Fruit fly (Drosophila melanogaster): ENCODE results near the gene Proc.

The Proc gene

dm6 chr2L:7871332-7871731, at the start of gene Proc:
Gene Proc (minus strand): TSS chr2L:7871432.
- TF ChIP-seq pan (optimal IDR thresholded peaks at IDR 0.05) (no peak), usp (GFP tag; optimal IDR thresholded peaks at IDR 0.05) (no peak), CG8478 (optimal IDR thresholded peaks at IDR 0.05) (no peak), Dll (optimal IDR thresholded peaks at IDR 0.05) (no peak)

- TF ChIP-seq Dll (optimal IDR thresholded peaks at IDR 0.05) (no peak), pan (optimal IDR thresholded peaks at IDR 0.05) (no peak), EcR (GFP tag; optimal IDR thresholded peaks at IDR 0.05) (no peak), CG8478 (optimal IDR thresholded peaks at IDR 0.05) (no peak), psq (optimal IDR thresholded peaks at IDR 0.05) (no peak), usp (GFP tag; optimal IDR thresholded peaks at IDR 0.05) (no peak)
Measured at dm6 chr2L:7920590-7920989, 49.4 kb upstream of the Proc start.

- TF ChIP-seq pan (optimal IDR thresholded peaks at IDR 0.05) (no peak), Dll (optimal IDR thresholded peaks at IDR 0.05) (no peak), psq (optimal IDR thresholded peaks at IDR 0.05) (no peak), EcR (GFP tag; optimal IDR thresholded peaks at IDR 0.05) (no peak), usp (GFP tag; optimal IDR thresholded peaks at IDR 0.05) (no peak), CG8478 (optimal IDR thresholded peaks at IDR 0.05) (no peak)
Measured at dm6 chr2L:7918770-7919169, 47.5 kb upstream of the Proc start.

dm6 chr2L:7916368-7916767, 45.1 kb upstream of the Proc start:
- TF ChIP-seq psq (optimal IDR thresholded peaks at IDR 0.05): no peak
- TF ChIP-seq Dll (optimal IDR thresholded peaks at IDR 0.05): no peak
- TF ChIP-seq pan (optimal IDR thresholded peaks at IDR 0.05): no peak
- no peak for TF ChIP-seq EcR (GFP tag; optimal IDR thresholded peaks at IDR 0.05)
- TF ChIP-seq usp (GFP tag; optimal IDR thresholded peaks at IDR 0.05): no peak
- no peak for TF ChIP-seq CG8478 (optimal IDR thresholded peaks at IDR 0.05)

dm6 chr2L:7914948-7915549, 43.8 kb upstream of the Proc start:
- TF ChIP-seq Dll (optimal IDR thresholded peaks at IDR 0.05) (no peak), EcR (GFP tag; optimal IDR thresholded peaks at IDR 0.05) (no peak), usp (GFP tag; optimal IDR thresholded peaks at IDR 0.05) (no peak), CG8478 (optimal IDR thresholded peaks at IDR 0.05) (no peak)

- TF ChIP-seq pan (optimal IDR thresholded peaks at IDR 0.05) (no peak), CG8478 (optimal IDR thresholded peaks at IDR 0.05) (no peak), EcR (GFP tag; optimal IDR thresholded peaks at IDR 0.05) (no peak), usp (GFP tag; optimal IDR thresholded peaks at IDR 0.05) (no peak), psq (optimal IDR thresholded peaks at IDR 0.05) (no peak), Dll (optimal IDR thresholded peaks at IDR 0.05) (no peak)
Measured at dm6 chr2L:7912878-7913277, 41.6 kb upstream of the Proc start.

dm6 chr2L:7911209-7911859, 40.1 kb upstream of the Proc start:
- TF ChIP-seq pan (optimal IDR thresholded peaks at IDR 0.05): no peak
- no peak for TF ChIP-seq Dll (optimal IDR thresholded peaks at IDR 0.05)
- TF ChIP-seq EcR (GFP tag; optimal IDR thresholded peaks at IDR 0.05): peak in 1 of 2 experiments; percentile 13
- TF ChIP-seq usp (GFP tag; optimal IDR thresholded peaks at IDR 0.05): no peak

dm6 chr2L:7909854-7910253, 38.6 kb upstream of the Proc start:
- TF ChIP-seq EcR (GFP tag; optimal IDR thresholded peaks at IDR 0.05): no peak
- no peak for TF ChIP-seq usp (GFP tag; optimal IDR thresholded peaks at IDR 0.05)
- no peak for TF ChIP-seq psq (optimal IDR thresholded peaks at IDR 0.05)
- TF ChIP-seq Dll (optimal IDR thresholded peaks at IDR 0.05): no peak
- TF ChIP-seq pan (optimal IDR thresholded peaks at IDR 0.05): no peak
- no peak for TF ChIP-seq CG8478 (optimal IDR thresholded peaks at IDR 0.05)

- no peak for TF ChIP-seq pan (optimal IDR thresholded peaks at IDR 0.05)
- TF ChIP-seq Dll (optimal IDR thresholded peaks at IDR 0.05): peak; percentile 58
- TF ChIP-seq usp (GFP tag; optimal IDR thresholded peaks at IDR 0.05): no peak
Measured at dm6 chr2L:7909327-7909804, 38.1 kb upstream of the Proc start.

dm6 chr2L:7901833-7902232, 30.6 kb upstream of the Proc start:
- TF ChIP-seq psq (optimal IDR thresholded peaks at IDR 0.05) (no peak), usp (GFP tag; optimal IDR thresholded peaks at IDR 0.05) (no peak), pan (optimal IDR thresholded peaks at IDR 0.05) (no peak), CG8478 (optimal IDR thresholded peaks at IDR 0.05) (no peak), Dll (optimal IDR thresholded peaks at IDR 0.05) (no peak), EcR (GFP tag; optimal IDR thresholded peaks at IDR 0.05) (no peak)

dm6 chr2L:7899949-7900348, 28.7 kb upstream of the Proc start:
- TF ChIP-seq Dll (optimal IDR thresholded peaks at IDR 0.05): no peak
- no peak for TF ChIP-seq EcR (GFP tag; optimal IDR thresholded peaks at IDR 0.05)
- no peak for TF ChIP-seq psq (optimal IDR thresholded peaks at IDR 0.05)
- no peak for TF ChIP-seq CG8478 (optimal IDR thresholded peaks at IDR 0.05)
- TF ChIP-seq usp (GFP tag; optimal IDR thresholded peaks at IDR 0.05): no peak

dm6 chr2L:7899108-7899507, 27.9 kb upstream of the Proc start:
- TF ChIP-seq usp (GFP tag; optimal IDR thresholded peaks at IDR 0.05) (no peak), EcR (GFP tag; optimal IDR thresholded peaks at IDR 0.05) (no peak), psq (optimal IDR thresholded peaks at IDR 0.05) (no peak), pan (optimal IDR thresholded peaks at IDR 0.05) (no peak), CG8478 (optimal IDR thresholded peaks at IDR 0.05) (no peak), Dll (optimal IDR thresholded peaks at IDR 0.05) (no peak)

dm6 chr2L:7898581-7898980, 27.3 kb upstream of the Proc start:
- TF ChIP-seq EcR (GFP tag; optimal IDR thresholded peaks at IDR 0.05): peak in 1 of 2 experiments; percentile 19
- TF ChIP-seq CG8478 (optimal IDR thresholded peaks at IDR 0.05): no peak
- TF ChIP-seq usp (GFP tag; optimal IDR thresholded peaks at IDR 0.05): no peak

Measured in whole organism.